Fruit fly (Drosophila melanogaster): ENCODE results near the gene CG17129.
A peak's percentile ranks its signal among the peaks of the same experiment; 100 is the strongest.

Gene CG17129

DNA sequence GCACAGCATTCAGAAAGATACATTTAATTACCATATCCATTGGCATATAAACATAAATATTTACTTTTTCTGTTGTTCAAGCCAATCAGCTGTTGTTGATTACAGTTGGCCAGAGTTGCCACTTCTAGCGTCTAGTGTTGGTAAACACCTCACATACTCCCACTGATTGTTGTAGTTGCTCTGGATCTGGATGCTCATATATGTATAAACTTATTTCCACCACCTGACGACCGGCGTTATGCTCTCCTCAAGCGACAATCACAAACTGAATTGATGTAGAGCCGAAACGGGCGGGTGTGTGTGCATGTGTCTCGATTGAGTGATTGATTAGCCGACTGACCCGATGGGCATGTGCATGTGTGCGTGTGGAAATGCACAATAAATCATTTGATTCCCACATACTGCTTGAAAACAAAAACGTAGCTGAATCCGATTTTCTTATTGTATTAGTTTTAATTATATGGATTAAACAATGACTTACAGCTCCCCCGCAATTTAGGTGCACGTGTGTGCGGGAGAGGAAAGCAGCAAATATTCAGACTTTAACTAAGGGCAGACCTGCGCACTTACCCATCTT, 1.8 kb upstream of the CG17129 start (continued):
- TF ChIP-seq wek (GFP tag; optimal IDR thresholded peaks at IDR 0.05) (peak; percentile 50), usp (GFP tag; optimal IDR thresholded peaks at IDR 0.05) (no peak), grn (GFP tag; optimal IDR thresholded peaks at IDR 0.05) (peak; percentile 68), jing (GFP tag; optimal IDR thresholded peaks at IDR 0.05) (no peak), stwl (tag; optimal IDR thresholded peaks at IDR 0.05) (peak; percentile 91), CG34376 (GFP tag; optimal IDR thresholded peaks at IDR 0.05) (peak; percentile 45), p53 (GFP tag; optimal IDR thresholded peaks at IDR 0.05) (no peak), luna (GFP tag; optimal IDR thresholded peaks at IDR 0.05) (no peak), Dad (GFP tag; optimal IDR thresholded peaks at IDR 0.05) (peak; percentile 63), CG7745 (tag; optimal IDR thresholded peaks at IDR 0.05) (no peak), oc (tag; optimal IDR thresholded peaks at IDR 0.05) (peak; percentile 42), Doc2 (GFP tag; IDR thresholded peaks at IDR 0.05) (no peak), gsb-n (tag; optimal IDR thresholded peaks at IDR 0.05) (peak; percentile 60), amos (GFP tag; IDR thresholded peaks at IDR 0.05; ENCODE audit: partially characterized antibody) (peak; percentile 16; the same call in 1 of the 2 replicates), D (optimal IDR thresholded peaks at IDR 0.05) (no peak), D (GFP tag; optimal IDR thresholded peaks at IDR 0.05) (no peak), CG31388 (GFP tag; optimal IDR thresholded peaks at IDR 0.05) (no peak), CG1792 (GFP tag; optimal IDR thresholded peaks at IDR 0.05) (peak; percentile 29), exex (tag; optimal IDR thresholded peaks at IDR 0.05) (peak; percentile 15), H2.0 (GFP tag; IDR thresholded peaks at IDR 0.05) (0 out of 2 replicates have a peak, but pooled peaks have one; percentile 30), CG2678 (tag; optimal IDR thresholded peaks at IDR 0.05) (peak; percentile 47), CG11085 (GFP tag; IDR thresholded peaks at IDR 0.05) (no peak), cato (GFP tag; optimal IDR thresholded peaks at IDR 0.05; ENCODE audit: borderline replicate concordance) (no peak), bsh (GFP tag; optimal IDR thresholded peaks at IDR 0.05) (peak in 1 of 2 experiments; percentile 23), Deaf1 (tag; optimal IDR thresholded peaks at IDR 0.05) (peak; percentile 34), Taf1 (GFP tag; IDR thresholded peaks at IDR 0.05) (no peak), Ssrp (tag; optimal IDR thresholded peaks at IDR 0.05) (no peak), CG7963 (GFP tag; IDR thresholded peaks at IDR 0.05; ENCODE audit: partially characterized antibody) (no peak), trem (tag; optimal IDR thresholded peaks at IDR 0.05) (peak; percentile 74), ind (GFP tag; optimal IDR thresholded peaks at IDR 0.05) (peak; percentile 24), kay (GFP tag; optimal IDR thresholded peaks at IDR 0.05) (no peak), Hr51 (GFP tag; optimal IDR thresholded peaks at IDR 0.05) (peak; percentile 26 to 60), Xrp1 (GFP tag; IDR thresholded peaks at IDR 0.05) (peak; percentile 48; the same call in 1 of the 2 replicates), ems (GFP tag; optimal IDR thresholded peaks at IDR 0.05) (peak; percentile 25), CG11456 (GFP tag; IDR thresholded peaks at IDR 0.05) (peak; percentile 64; the same call in 2 of the 3 replicates), bab2 (GFP tag; optimal IDR thresholded peaks at IDR 0.05) (peak; percentile 33), Bteb2 (GFP tag; optimal IDR thresholded peaks at IDR 0.05) (peak; percentile 43), CG9817 (tag; optimal IDR thresholded peaks at IDR 0.05) (no peak), fd3F (GFP tag; optimal IDR thresholded peaks at IDR 0.05) (no peak), ato (GFP tag; IDR thresholded peaks at IDR 0.05; ENCODE audit: partially characterized antibody) (peak; percentile 51), Rx (GFP tag; IDR thresholded peaks at IDR 0.05) (no peak), PHDP (tag; optimal IDR thresholded peaks at IDR 0.05) (peak; percentile 20), CG2116 (GFP tag; optimal IDR thresholded peaks at IDR 0.05) (peak; percentile 37), Bgb (GFP tag; IDR thresholded peaks at IDR 0.05; ENCODE audit: partially characterized antibody) (peak; percentile 31; the same call in 1 of the 2 replicates), CG16779 (GFP tag; IDR thresholded peaks at IDR 0.05) (no peak), hth (optimal IDR thresholded peaks at IDR 0.05) (no peak), Ets65A (GFP tag) (peak; percentile 91), pho (GFP tag; optimal IDR thresholded peaks at IDR 0.05) (no peak), Eip74EF (GFP tag; optimal IDR thresholded peaks at IDR 0.05) (peak in 1 of 2 experiments; percentile 33), Usf (GFP tag; optimal IDR thresholded peaks at IDR 0.05) (no peak)
